Fruit fly (Drosophila melanogaster) whole organism, embryonic: ENCODE results near the gene TkR86C.

Experiments used
- Asciz ChIP-seq: fragments of 200-800 bp; sonication (Bioruptor generic); optimal IDR thresholded peaks from 2 replicates; lab custom pipeline; 2017; ENCODE audit warnings: missing biosample characterization, mild to moderate bottlenecking, missing genetic modification characterization, missing genetic modification reagents
- Atf-2 ChIP-seq: fragments of 200-800 bp; sonication (Bioruptor generic); optimal IDR thresholded peaks from 2 replicates; lab custom pipeline; 2016; ENCODE audit warnings: missing biosample characterization, missing genetic modification characterization
- CG10565 ChIP-seq: fragments of 200-800 bp; sonication (Bioruptor generic); optimal IDR thresholded peaks from 3 replicates; lab custom pipeline; 2016; ENCODE audit warnings: missing biosample characterization, mild to moderate bottlenecking, missing genetic modification characterization
- CG10959 ChIP-seq: fragments of 200-800 bp; sonication (Bioruptor generic); IDR thresholded peaks from 2 replicates; pipeline ENCODE4 v1.3.6; 2022; ENCODE audit warnings: missing biosample characterization, missing genetic modification characterization
- CG12744 ChIP-seq: fragments of 200-800 bp; sonication (Bioruptor generic); optimal IDR thresholded peaks from 2 replicates; lab custom pipeline; 2016; ENCODE audit warnings: missing biosample characterization, missing genetic modification characterization
- CG13775 ChIP-seq: fragments of 200-800 bp; sonication (Bioruptor generic); optimal IDR thresholded peaks from 3 replicates; lab custom pipeline; 2017; ENCODE audit warnings: missing biosample characterization, mild to moderate bottlenecking, missing genetic modification characterization
- CG15269 ChIP-seq: fragments of 200-800 bp; sonication (Bioruptor generic); optimal IDR thresholded peaks from 2 replicates; lab custom pipeline; 2018; ENCODE audit warnings: missing biosample characterization, mild to moderate bottlenecking, missing genetic modification characterization, moderate library complexity
- CG15601 ChIP-seq: fragments of 200-800 bp; sonication (Bioruptor generic); optimal IDR thresholded peaks from 3 replicates; lab custom pipeline; 2019; ENCODE audit warnings: missing biosample characterization, mild to moderate bottlenecking, missing genetic modification characterization, moderate library complexity
- CG1647 ChIP-seq: fragments of 200-800 bp; sonication (Bioruptor generic); optimal IDR thresholded peaks from 3 replicates; lab custom pipeline; 2016; ENCODE audit warnings: missing biosample characterization, missing genetic modification characterization
- CG2129 ChIP-seq: fragments of 200-800 bp; sonication (Bioruptor generic); IDR thresholded peaks from 2 replicates; pipeline ENCODE4 v1.3.6; 2022; ENCODE audit warnings: missing biosample characterization, missing genetic modification characterization; ENCODE audit not compliant: partially characterized antibody
- CG2678 ChIP-seq: fragments of 200-800 bp; sonication (Bioruptor generic); optimal IDR thresholded peaks from 3 replicates; lab custom pipeline; 2019; ENCODE audit warnings: missing biosample characterization, mild to moderate bottlenecking, missing genetic modification characterization, moderate library complexity
- CG3838 ChIP-seq: fragments of 200-800 bp; sonication (Bioruptor generic); optimal IDR thresholded peaks from 3 replicates; lab custom pipeline; 2016; ENCODE audit warnings: missing biosample characterization, missing genetic modification characterization
- CG5953 ChIP-seq: fragments of 200-800 bp; sonication (Bioruptor generic); IDR thresholded peaks from 2 replicates; pipeline ENCODE4 v1.3.6; 2022; ENCODE audit warnings: missing biosample characterization, missing genetic modification characterization
- CG6683 ChIP-seq: fragments of 200-800 bp; sonication (Bioruptor generic); optimal IDR thresholded peaks from 2 replicates; lab custom pipeline; 2017; ENCODE audit warnings: missing biosample characterization, mild to moderate bottlenecking, missing genetic modification characterization, missing genetic modification reagents
- CG6791 ChIP-seq: fragments of 200-800 bp; sonication (Bioruptor generic); IDR thresholded peaks from 3 replicates; pipeline ENCODE4 v1.3.6; 2022; ENCODE audit warnings: missing biosample characterization, missing genetic modification characterization; ENCODE audit not compliant: partially characterized antibody
- CG7271 ChIP-seq: fragments of 200-800 bp; sonication (Bioruptor generic); optimal IDR thresholded peaks from 2 replicates; lab custom pipeline; 2018; ENCODE audit warnings: missing biosample characterization, mild to moderate bottlenecking, missing genetic modification characterization, moderate library complexity
- CG7357 ChIP-seq: fragments of 200-800 bp; sonication (Bioruptor generic); IDR thresholded peaks from 3 replicates; pipeline ENCODE4 v1.3.6; 2022; ENCODE audit warnings: missing biosample characterization, missing genetic modification characterization
- CG7963 ChIP-seq: fragments of 200-800 bp; sonication (Bioruptor generic); IDR thresholded peaks from 3 replicates; pipeline ENCODE4 v1.3.6; 2022; ENCODE audit warnings: missing biosample characterization, missing genetic modification characterization; ENCODE audit not compliant: partially characterized antibody
- D19A ChIP-seq: fragments of 200-800 bp; optimal IDR thresholded peaks from 3 replicates; lab custom pipeline; 2019; ENCODE audit warnings: missing biosample characterization, mild to moderate bottlenecking, missing genetic modification characterization, moderate library complexity
- Dad ChIP-seq: fragments of 200-800 bp; sonication (Bioruptor generic); optimal IDR thresholded peaks from 3 replicates; lab custom pipeline; 2016; ENCODE audit warnings: missing biosample characterization, missing genetic modification characterization
- Doc3 ChIP-seq: fragments of 200-800 bp; sonication (Bioruptor generic); IDR thresholded peaks from 3 replicates; pipeline ENCODE4 v1.3.6; 2022; ENCODE audit warnings: missing biosample characterization, missing genetic modification characterization; ENCODE audit not compliant: partially characterized antibody
- Dp ChIP-seq: fragments of 200-800 bp; sonication (Bioruptor generic); optimal IDR thresholded peaks from 2 replicates; lab custom pipeline; 2018; ENCODE audit warnings: missing biosample characterization, mild to moderate bottlenecking, missing genetic modification characterization, moderate library complexity
- Jarid2 ChIP-seq: fragments of 200-800 bp; sonication (Bioruptor generic); optimal IDR thresholded peaks from 3 replicates; lab custom pipeline; 2017; ENCODE audit warnings: mild to moderate bottlenecking, missing biosample characterization, missing genetic modification reagents, missing genetic modification characterization
- MESR4 ChIP-seq: fragments of 200-800 bp; sonication (Bioruptor generic); optimal IDR thresholded peaks from 2 replicates; lab custom pipeline; 2018; ENCODE audit warnings: missing biosample characterization, mild to moderate bottlenecking, missing genetic modification characterization, moderate library complexity
- NK7.1 ChIP-seq: fragments of 200-800 bp; sonication (Bioruptor generic); optimal IDR thresholded peaks from 3 replicates; lab custom pipeline; 2016; ENCODE audit warnings: missing biosample characterization, missing genetic modification characterization
- Rfx ChIP-seq: fragments of 200-800 bp; sonication (Bioruptor generic); IDR thresholded peaks from 2 replicates; pipeline ENCODE4 v1.3.6; 2022; ENCODE audit warnings: missing biosample characterization, missing genetic modification characterization
- Ssrp ChIP-seq: fragments of 200-800 bp; sonication (Bioruptor generic); optimal IDR thresholded peaks from 2 replicates; lab custom pipeline; 2018; ENCODE audit warnings: missing biosample characterization, mild to moderate bottlenecking, missing genetic modification characterization, moderate library complexity
- Taf1 ChIP-seq: fragments of 200-800 bp; sonication (Bioruptor generic); IDR thresholded peaks from 2 replicates; pipeline ENCODE4 v1.3.6; 2022; ENCODE audit warnings: missing biosample characterization, missing genetic modification characterization
- ap ChIP-seq: fragments of 200-800 bp; sonication (Bioruptor generic); IDR thresholded peaks from 2 replicates; pipeline ENCODE4 v1.3.6; 2022; ENCODE audit warnings: missing biosample characterization, missing genetic modification characterization
- ash1 ChIP-seq: fragments of 200-800 bp; sonication (Bioruptor generic); optimal IDR thresholded peaks from 2 replicates; lab custom pipeline; 2018; ENCODE audit warnings: missing biosample characterization, mild to moderate bottlenecking, missing genetic modification characterization
- bcd ChIP-seq: fragments of 200-800 bp; sonication (Bioruptor generic); optimal IDR thresholded peaks from 2 replicates; lab custom pipeline; 2017; ENCODE audit warnings: missing biosample characterization, mild to moderate bottlenecking, missing genetic modification characterization
- br ChIP-seq: fragments of >200 bp; optimal IDR thresholded peaks from 2 replicates; lab custom pipeline; 2017
- cas ChIP-seq: fragments of 200-800 bp; sonication (Bioruptor generic); IDR thresholded peaks from 2 replicates; pipeline ENCODE4 v1.3.6; 2022; ENCODE audit warnings: missing biosample characterization, missing genetic modification characterization
- caup ChIP-seq: fragments of 200-800 bp; sonication (Bioruptor generic); optimal IDR thresholded peaks from 3 replicates; lab custom pipeline; 2017; ENCODE audit warnings: missing biosample characterization, mild to moderate bottlenecking, missing genetic modification characterization, moderate library complexity; ENCODE audit not compliant: severe bottlenecking
- chm ChIP-seq: fragments of 200-800 bp; sonication (Bioruptor generic); IDR thresholded peaks from 2 replicates; pipeline ENCODE4 v1.3.6; 2022; ENCODE audit warnings: missing biosample characterization, missing genetic modification characterization
- ci ChIP-seq: fragments of 200-800 bp; sonication (Bioruptor generic); IDR thresholded peaks from 3 replicates; pipeline ENCODE4 v1.3.6; 2022; ENCODE audit warnings: missing biosample characterization, missing genetic modification characterization
- danr ChIP-seq: fragments of 200-800 bp; sonication (Bioruptor generic); IDR thresholded peaks from 2 replicates; pipeline ENCODE4 v1.3.6; 2022; ENCODE audit warnings: missing biosample characterization, missing genetic modification characterization
- dati ChIP-seq: fragments of 200-800 bp; sonication (Bioruptor generic); IDR thresholded peaks from 2 replicates; pipeline ENCODE4 v1.3.6; 2022; ENCODE audit warnings: missing biosample characterization, missing genetic modification characterization
- fd3F ChIP-seq: fragments of 200-800 bp; sonication (Bioruptor generic); optimal IDR thresholded peaks from 2 replicates; lab custom pipeline; 2018; ENCODE audit warnings: missing biosample characterization, mild to moderate bottlenecking, missing genetic modification characterization, moderate library complexity
- fru ChIP-seq: fragments of >200 bp; optimal IDR thresholded peaks from 2 replicates; lab custom pipeline; 2017
- hb ChIP-seq: fragments of 200-800 bp; sonication (Bioruptor generic); IDR thresholded peaks from 3 replicates; pipeline ENCODE4 v1.3.6; 2022; ENCODE audit warnings: missing biosample characterization, missing genetic modification characterization; ENCODE audit not compliant: partially characterized antibody
- kah ChIP-seq: fragments of 200-800 bp; sonication (Bioruptor generic); optimal IDR thresholded peaks from 2 replicates; lab custom pipeline; 2018; ENCODE audit warnings: missing biosample characterization, mild to moderate bottlenecking, missing genetic modification characterization
- lmd ChIP-seq: fragments of 200-800 bp; sonication (Bioruptor generic); IDR thresholded peaks from 2 replicates; pipeline ENCODE4 v1.3.6; 2022; ENCODE audit warnings: missing biosample characterization, missing genetic modification characterization
- pan ChIP-seq, 4 experiments: fragments of >200 bp in 3 of 4; fragments of 200-800 bp in 1 of 4; sonication (Bioruptor generic) in 1 of 4; optimal IDR thresholded peaks in 3 of 4; IDR thresholded peaks in 1 of 4; 2 replicates each; pipeline versions ENCODE4 v1.3.6 to Lab custom; 2017 to 2022; ENCODE audit warnings: missing biosample characterization in 2 of 4, missing genetic modification characterization in 2 of 4, mixed read lengths in 1 of 4
- pho ChIP-seq: fragments of 200-800 bp; sonication (Bioruptor generic); optimal IDR thresholded peaks from 2 replicates; lab custom pipeline; 2016; ENCODE audit warnings: missing biosample characterization, missing genetic modification characterization
- pum ChIP-seq: fragments of 200-800 bp; sonication (Bioruptor generic); optimal IDR thresholded peaks from 2 replicates; lab custom pipeline; 2016; ENCODE audit warnings: missing biosample characterization, missing genetic modification characterization
- ranshi ChIP-seq: fragments of 200-800 bp; sonication (Bioruptor generic); IDR thresholded peaks from 2 replicates; pipeline ENCODE4 v1.3.6; 2022; ENCODE audit warnings: missing biosample characterization, missing genetic modification characterization
- sens-2 ChIP-seq: fragments of 200-800 bp; sonication (Bioruptor generic); IDR thresholded peaks from 2 replicates; pipeline ENCODE4 v1.3.6; 2022; ENCODE audit warnings: missing biosample characterization, missing genetic modification characterization
- tio ChIP-seq: fragments of 200-800 bp; sonication (Bioruptor generic); optimal IDR thresholded peaks from 2 replicates; lab custom pipeline; 2017; ENCODE audit warnings: missing biosample characterization, missing genetic modification characterization, inconsistent platforms
- zen2 ChIP-seq: fragments of 200-800 bp; sonication (Bioruptor generic); IDR thresholded peaks from 3 replicates; pipeline ENCODE4 v1.3.6; 2022; ENCODE audit warnings: missing biosample characterization, missing genetic modification characterization; ENCODE audit not compliant: partially characterized antibody
- zf30C ChIP-seq: fragments of 200-800 bp; sonication (Bioruptor generic); optimal IDR thresholded peaks from 3 replicates; lab custom pipeline; 2018; ENCODE audit warnings: missing biosample characterization, mild to moderate bottlenecking, missing genetic modification characterization

TkR86C gene

dm6 chr3R:10708169-10708568 lies 42.9 kb downstream of the TkR86C start, which contains the start of gene CG31278 (continued):
- TF ChIP-seq MESR4 (GFP tag; lab: Kevin White, UChicago) = peak; percentile 35
- no peak for TF ChIP-seq CG13775
- no peak for TF ChIP-seq chm (GFP tag; lab: Robert Waterston, UW)
- peak; percentile 71 for TF ChIP-seq Doc3 (GFP tag; lab: Robert Waterston, UW)
- no peak for TF ChIP-seq CG6683 (GFP tag; lab: Kevin White, UChicago)
- no peak for TF ChIP-seq CG7357 (GFP tag; lab: Robert Waterston, UW)
- TF ChIP-seq dati (GFP tag; lab: Robert Waterston, UW) = no peak
- no peak for TF ChIP-seq bcd (GFP tag; lab: Kevin White, UChicago)
- TF ChIP-seq CG5953 = no peak
- TF ChIP-seq ci (GFP tag; lab: Robert Waterston, UW) = no peak
- peak; percentile 75; the same call in 2 of the 3 replicates for TF ChIP-seq zen2 (GFP tag; lab: Robert Waterston, UW)
- no peak for TF ChIP-seq ap (GFP tag; lab: Robert Waterston, UW)
- no peak for TF ChIP-seq tio
- no peak for TF ChIP-seq CG15269 (tag; lab: Kevin White, UChicago)
- TF ChIP-seq CG12744 (GFP tag; lab: Kevin White, UChicago) = no peak
- no peak for TF ChIP-seq Rfx
- no peak for TF ChIP-seq CG2678 (tag; lab: Kevin White, UChicago)
- no peak for TF ChIP-seq Taf1
- peak; percentile 80 for TF ChIP-seq CG7963 (GFP tag; lab: Robert Waterston, UW)
- no peak for TF ChIP-seq danr (GFP tag; lab: Robert Waterston, UW)
- TF ChIP-seq CG10565 (GFP tag; lab: Kevin White, UChicago) = no peak
- peak; percentile 68; the same call in 1 of the 3 replicates for TF ChIP-seq hb
- TF ChIP-seq CG1647 = no peak
- TF ChIP-seq fru = no peak
- TF ChIP-seq br (lab: Kevin White, UChicago) = no peak
- no peak for TF ChIP-seq caup
- TF ChIP-seq CG3838 (GFP tag; lab: Kevin White, UChicago) = no peak
- TF ChIP-seq CG15601 = no peak
- TF ChIP-seq CG2129 (GFP tag; lab: Robert Waterston, UW) = peak; percentile 64
- TF ChIP-seq CG10959 (GFP tag; lab: Robert Waterston, UW) = no peak
- TF ChIP-seq Asciz = no peak
- no peak for TF ChIP-seq pan (optimal IDR thresholded peaks at IDR 0.05; lab: Kevin White, UChicago)
- TF ChIP-seq pan (GFP tag; optimal IDR thresholded peaks at IDR 0.05 in 1 of 2, IDR thresholded peaks at IDR 0.05 in 1 of 2) = no peak
- no peak for TF ChIP-seq pho (GFP tag; lab: Kevin White, UChicago)
- no peak for TF ChIP-seq zf30C (GFP tag; lab: Kevin White, UChicago)
- no peak for TF ChIP-seq Jarid2 (GFP tag; lab: Kevin White, UChicago)
- no peak for TF ChIP-seq ranshi (GFP tag; lab: Robert Waterston, UW)
- TF ChIP-seq Dad = no peak
- TF ChIP-seq Ssrp (tag; lab: Kevin White, UChicago) = no peak
- TF ChIP-seq sens-2 (GFP tag; lab: Robert Waterston, UW) = no peak
- no peak for TF ChIP-seq kah (GFP tag; lab: Kevin White, UChicago)
- no peak for TF ChIP-seq cas (GFP tag; lab: Robert Waterston, UW)
- TF ChIP-seq Dp (GFP tag; lab: Kevin White, UChicago) = peak; percentile 91
- TF ChIP-seq Atf-2 (GFP tag; lab: Kevin White, UChicago) = no peak
- no peak for TF ChIP-seq NK7.1 (GFP tag; lab: Kevin White, UChicago)
- no peak for TF ChIP-seq pum (GFP tag; lab: Kevin White, UChicago)
- TF ChIP-seq fd3F (GFP tag; lab: Kevin White, UChicago) = no peak
- TF ChIP-seq CG7271 (tag; lab: Kevin White, UChicago) = no peak
- no peak for TF ChIP-seq lmd (GFP tag; lab: Robert Waterston, UW)
- TF ChIP-seq D19A (tag; lab: Kevin White, UChicago) = no peak
- no peak for TF ChIP-seq ash1 (GFP tag; lab: Kevin White, UChicago)
- TF ChIP-seq CG6791 (GFP tag; lab: Robert Waterston, UW) = peak; percentile 83
